Fruit fly (Drosophila melanogaster) whole organism, embryonic: ENCODE data around the gene Sf3b3.

Experiments used
- Ada2b ChIP-seq: fragments of 200-800 bp; sonication (Bioruptor generic); IDR thresholded peaks from 2 replicates; pipeline ENCODE4 v1.3.6; 2022; ENCODE audit warnings: missing biosample characterization, missing genetic modification characterization
- Atf-2 ChIP-seq: fragments of 200-800 bp; sonication (Bioruptor generic); optimal IDR thresholded peaks from 2 replicates; lab custom pipeline; 2016; ENCODE audit warnings: missing biosample characterization, missing genetic modification characterization
- B-H2 ChIP-seq: fragments of 200-800 bp; sonication (Bioruptor generic); optimal IDR thresholded peaks from 2 replicates; lab custom pipeline; 2018; ENCODE audit warnings: missing biosample characterization, mild to moderate bottlenecking, missing genetic modification characterization
- Bdp1 ChIP-seq: fragments of 200-800 bp; sonication (Bioruptor generic); optimal IDR thresholded peaks from 3 replicates; lab custom pipeline; 2016; ENCODE audit warnings: missing biosample characterization, missing genetic modification characterization
- BtbVII ChIP-seq: fragments of 200-800 bp; sonication (Bioruptor generic); optimal IDR thresholded peaks from 3 replicates; lab custom pipeline; 2017; ENCODE audit warnings: missing biosample characterization, mild to moderate bottlenecking, missing genetic modification characterization
- CG10321 ChIP-seq: fragments of 200-800 bp; sonication (Bioruptor generic); IDR thresholded peaks from 2 replicates; pipeline ENCODE4 v1.3.6; 2022; ENCODE audit warnings: missing biosample characterization, missing genetic modification characterization
- CG12155 ChIP-seq: fragments of 200-800 bp; sonication (Bioruptor generic); optimal IDR thresholded peaks from 3 replicates; lab custom pipeline; 2016; ENCODE audit warnings: missing biosample characterization, missing genetic modification characterization
- CG1233 ChIP-seq: fragments of 200-800 bp; sonication (Bioruptor generic); optimal IDR thresholded peaks from 4 replicates; lab custom pipeline; 2018; ENCODE audit warnings: missing biosample characterization, mild to moderate bottlenecking, missing genetic modification characterization
- CG12659 ChIP-seq: fragments of 200-800 bp; sonication (Bioruptor generic); optimal IDR thresholded peaks from 3 replicates; lab custom pipeline; 2017; ENCODE audit warnings: mild to moderate bottlenecking, missing biosample characterization, missing genetic modification reagents, missing genetic modification characterization
- CG14441 ChIP-seq: fragments of 200-800 bp; sonication (Bioruptor generic); IDR thresholded peaks from 2 replicates; pipeline ENCODE4 v1.3.6; 2022; ENCODE audit warnings: missing biosample characterization, missing genetic modification characterization
- CG17328 ChIP-seq: fragments of 200-800 bp; sonication (Bioruptor generic); IDR thresholded peaks from 2 replicates; pipeline ENCODE4 v1.3.6; 2022; ENCODE audit warnings: missing biosample characterization, missing genetic modification characterization
- CG17612 ChIP-seq: fragments of 200-800 bp; sonication (Bioruptor generic); IDR thresholded peaks from 2 replicates; pipeline ENCODE4 v1.3.6; 2022; ENCODE audit warnings: missing biosample characterization, missing genetic modification characterization
- CG18599 ChIP-seq: fragments of 200-800 bp; sonication (Bioruptor generic); optimal IDR thresholded peaks from 3 replicates; lab custom pipeline; 2017; ENCODE audit warnings: missing biosample characterization, missing genetic modification characterization, mild to moderate bottlenecking, moderate library complexity, missing genetic modification reagents
- CG2199 ChIP-seq: fragments of 200-800 bp; sonication (Bioruptor generic); IDR thresholded peaks from 3 replicates; pipeline ENCODE4 v1.3.6; 2022; ENCODE audit warnings: missing biosample characterization, missing genetic modification characterization
- CG31365 ChIP-seq: fragments of 200-800 bp; sonication (Bioruptor generic); optimal IDR thresholded peaks from 2 replicates; lab custom pipeline; 2018; ENCODE audit warnings: missing biosample characterization, mild to moderate bottlenecking, missing genetic modification characterization
- CG4404 ChIP-seq: fragments of 200-800 bp; sonication (Bioruptor generic); IDR thresholded peaks from 2 replicates; pipeline ENCODE4 v1.3.6; 2022; ENCODE audit warnings: missing biosample characterization, missing genetic modification characterization
- CG7357 ChIP-seq: fragments of 200-800 bp; sonication (Bioruptor generic); IDR thresholded peaks from 3 replicates; pipeline ENCODE4 v1.3.6; 2022; ENCODE audit warnings: missing biosample characterization, missing genetic modification characterization
- CG7839 ChIP-seq: fragments of 200-800 bp; sonication (Bioruptor generic); optimal IDR thresholded peaks from 3 replicates; lab custom pipeline; 2018; ENCODE audit warnings: missing biosample characterization, mild to moderate bottlenecking, missing genetic modification characterization, moderate library complexity
- CG8765 ChIP-seq: fragments of 200-800 bp; sonication (Bioruptor generic); IDR thresholded peaks from 2 replicates; pipeline ENCODE4 v1.3.6; 2022; ENCODE audit warnings: missing biosample characterization, missing genetic modification characterization
- CG8924 ChIP-seq: fragments of 200-800 bp; optimal IDR thresholded peaks from 3 replicates; lab custom pipeline; 2019; ENCODE audit warnings: missing biosample characterization, mild to moderate bottlenecking, missing genetic modification characterization, moderate library complexity
- D19A ChIP-seq: fragments of 200-800 bp; optimal IDR thresholded peaks from 3 replicates; lab custom pipeline; 2019; ENCODE audit warnings: missing biosample characterization, mild to moderate bottlenecking, missing genetic modification characterization, moderate library complexity
- Dbx ChIP-seq: fragments of 200-800 bp; sonication (Bioruptor generic); IDR thresholded peaks from 3 replicates; pipeline ENCODE4 v1.3.6; 2022; ENCODE audit warnings: missing biosample characterization, missing genetic modification characterization
- Dll ChIP-seq: fragments of 200-800 bp; sonication (Bioruptor generic); IDR thresholded peaks from 4 replicates; pipeline ENCODE4 v1.3.6; 2022; ENCODE audit warnings: missing biosample characterization, missing genetic modification characterization; ENCODE audit not compliant: partially characterized antibody
- Ets65A ChIP-seq: fragments of 200-800 bp; sonication (Bioruptor generic); peaks from one replicate; lab custom pipeline; 2016; ENCODE audit warnings: missing biosample characterization, missing genetic modification characterization
- Ets97D ChIP-seq: fragments of 200-800 bp; sonication (Bioruptor generic); optimal IDR thresholded peaks from 3 replicates; lab custom pipeline; 2016; ENCODE audit warnings: missing biosample characterization, missing genetic modification characterization
- Gug ChIP-seq: fragments of 200-800 bp; sonication (Bioruptor generic); IDR thresholded peaks from 4 replicates; pipeline ENCODE4 v1.3.6; 2022; ENCODE audit warnings: missing biosample characterization, missing genetic modification characterization
- HHEX ChIP-seq: fragments of 200-800 bp; sonication (Bioruptor generic); optimal IDR thresholded peaks from 3 replicates; lab custom pipeline; 2017; ENCODE audit warnings: missing biosample characterization, mild to moderate bottlenecking, missing genetic modification characterization, missing genetic modification reagents
- Hmx ChIP-seq: fragments of 200-800 bp; sonication (Bioruptor generic); optimal IDR thresholded peaks from 2 replicates; lab custom pipeline; 2016; ENCODE audit warnings: missing biosample characterization, missing genetic modification characterization
- Lhr ChIP-seq: fragments of 200-800 bp; sonication (Bioruptor generic); optimal IDR thresholded peaks from 3 replicates; lab custom pipeline; 2017; ENCODE audit warnings: mild to moderate bottlenecking, missing biosample characterization, missing genetic modification reagents, missing genetic modification characterization
- Nf-YB ChIP-seq: fragments of 200-800 bp; sonication (Bioruptor generic); optimal IDR thresholded peaks from 3 replicates; lab custom pipeline; 2019; ENCODE audit warnings: missing biosample characterization, mild to moderate bottlenecking, missing genetic modification characterization, moderate library complexity
- aop ChIP-seq: fragments of 200-800 bp; sonication (Bioruptor generic); IDR thresholded peaks from 2 replicates; pipeline ENCODE4 v1.3.6; 2022; ENCODE audit warnings: missing biosample characterization, missing genetic modification characterization
- ato ChIP-seq: fragments of 200-800 bp; sonication (Bioruptor generic); IDR thresholded peaks from 2 replicates; pipeline ENCODE4 v1.3.6; 2022; ENCODE audit warnings: missing biosample characterization, missing genetic modification characterization; ENCODE audit not compliant: partially characterized antibody
- chif ChIP-seq, 2 experiments: fragments of 200-800 bp; sonication (Bioruptor generic); optimal IDR thresholded peaks; 3 replicates each; lab custom pipeline; 2016; ENCODE audit warnings: missing biosample characterization in 2 of 2, missing genetic modification characterization in 2 of 2
- disco-r ChIP-seq: fragments of 200-800 bp; sonication (Bioruptor generic); optimal IDR thresholded peaks from 2 replicates; lab custom pipeline; 2016; ENCODE audit warnings: missing biosample characterization, missing genetic modification characterization
- en ChIP-seq: fragments of 200-800 bp; sonication (Bioruptor generic); optimal IDR thresholded peaks from 2 replicates; lab custom pipeline; 2016; ENCODE audit warnings: missing biosample characterization, missing genetic modification characterization
- eyg ChIP-seq: fragments of 200-800 bp; sonication (Bioruptor generic); optimal IDR thresholded peaks from 3 replicates; lab custom pipeline; 2016; ENCODE audit warnings: missing biosample characterization, missing genetic modification characterization
- fd64A ChIP-seq: fragments of 200-800 bp; sonication (Bioruptor generic); optimal IDR thresholded peaks from 3 replicates; lab custom pipeline; 2018; ENCODE audit warnings: missing biosample characterization, mild to moderate bottlenecking, missing genetic modification characterization
- gcm2 ChIP-seq: fragments of 200-800 bp; sonication (Bioruptor generic); optimal IDR thresholded peaks from 2 replicates; lab custom pipeline; 2016; ENCODE audit warnings: missing biosample characterization, missing genetic modification characterization
- gsb ChIP-seq: fragments of 200-800 bp; sonication (Bioruptor generic); IDR thresholded peaks from 2 replicates; pipeline ENCODE4 v1.3.6; 2022; ENCODE audit warnings: missing biosample characterization, missing genetic modification characterization
- ham ChIP-seq: fragments of 200-800 bp; sonication (Bioruptor generic); IDR thresholded peaks from 2 replicates; pipeline ENCODE4 v1.3.6; 2022; ENCODE audit warnings: missing biosample characterization, missing genetic modification characterization
- hb ChIP-seq: fragments of 200-800 bp; sonication (Bioruptor generic); IDR thresholded peaks from 3 replicates; pipeline ENCODE4 v1.3.6; 2022; ENCODE audit warnings: missing biosample characterization, missing genetic modification characterization; ENCODE audit not compliant: partially characterized antibody
- hth ChIP-seq: fragments of >200 bp; optimal IDR thresholded peaks from 2 replicates; lab custom pipeline; 2017; ENCODE audit warnings: inconsistent platforms
- jumu ChIP-seq: fragments of 200-800 bp; sonication (Bioruptor generic); optimal IDR thresholded peaks from 3 replicates; lab custom pipeline; 2016; ENCODE audit warnings: missing biosample characterization, missing genetic modification characterization
- lmd ChIP-seq: fragments of 200-800 bp; sonication (Bioruptor generic); IDR thresholded peaks from 2 replicates; pipeline ENCODE4 v1.3.6; 2022; ENCODE audit warnings: missing biosample characterization, missing genetic modification characterization
- mirr ChIP-seq: fragments of 200-800 bp; sonication (Bioruptor generic); optimal IDR thresholded peaks from 3 replicates; lab custom pipeline; 2018; ENCODE audit warnings: missing biosample characterization, mild to moderate bottlenecking, missing genetic modification characterization
- nmo ChIP-seq: fragments of 200-800 bp; sonication (Bioruptor generic); optimal IDR thresholded peaks from 2 replicates; lab custom pipeline; 2018; ENCODE audit warnings: missing biosample characterization, mild to moderate bottlenecking, missing genetic modification characterization, moderate library complexity
- sim ChIP-seq: fragments of 200-800 bp; sonication (Bioruptor generic); IDR thresholded peaks from 2 replicates; pipeline ENCODE4 v1.3.6; 2022; ENCODE audit warnings: missing biosample characterization, missing genetic modification characterization
- slbo ChIP-seq: fragments of 200-800 bp; sonication (Bioruptor generic); IDR thresholded peaks from 2 replicates; pipeline ENCODE4 v1.3.6; 2022; ENCODE audit warnings: missing biosample characterization, missing genetic modification characterization
- sna ChIP-seq: fragments of 200-800 bp; sonication (Bioruptor generic); IDR thresholded peaks from 2 replicates; pipeline ENCODE4 v1.3.6; 2022; ENCODE audit warnings: missing biosample characterization, missing genetic modification characterization; ENCODE audit not compliant: partially characterized antibody
- zfh1 ChIP-seq: fragments of 200-800 bp; sonication (Bioruptor generic); IDR thresholded peaks from 3 replicates; pipeline ENCODE4 v1.3.6; 2022; ENCODE audit warnings: missing biosample characterization, missing genetic modification characterization

Gene Sf3b3

dm6 chr3L:796926-797802 lies 36.0 kb downstream of the Sf3b3 start (continued):
- no peak for TF ChIP-seq disco-r (GFP tag; lab: Kevin White, UChicago)
- no peak for TF ChIP-seq CG12155
- no peak for TF ChIP-seq CG2199 (GFP tag; lab: Robert Waterston, UW)
- TF ChIP-seq zfh1 (GFP tag; lab: Robert Waterston, UW), result peak; percentile 50; the same call in 2 of the 3 replicates
- peak; percentile 55 for TF ChIP-seq HHEX (GFP tag; lab: Kevin White, UChicago)
- no peak for TF ChIP-seq en (GFP tag; lab: Kevin White, UChicago)
- no peak for TF ChIP-seq Hmx (GFP tag; lab: Kevin White, UChicago)
- TF ChIP-seq Lhr (GFP tag; lab: Kevin White, UChicago), result no peak
- peak; percentile 1 for TF ChIP-seq fd64A (GFP tag; lab: Kevin White, UChicago)
- TF ChIP-seq CG7357 (GFP tag; lab: Robert Waterston, UW), result peak; percentile 58; the same call in 1 of the 3 replicates
- no peak for TF ChIP-seq hb
- peak; percentile 60 for TF ChIP-seq Ets65A (GFP tag; lab: Kevin White, UChicago)
- TF ChIP-seq nmo, result peak; percentile 17
- peak; percentile 90 for TF ChIP-seq CG18599 (GFP tag; lab: Kevin White, UChicago)
- no peak for TF ChIP-seq sna
- no peak for TF ChIP-seq chif (GFP tag; optimal IDR thresholded peaks at IDR 0.05; lab: Kevin White, UChicago)
- no peak for TF ChIP-seq aop (GFP tag; lab: Robert Waterston, UW)
- TF ChIP-seq Bdp1, result no peak
- no peak for TF ChIP-seq Dll
- no peak for TF ChIP-seq jumu (GFP tag; lab: Kevin White, UChicago)
- no peak for TF ChIP-seq CG17612 (GFP tag; lab: Robert Waterston, UW)
- TF ChIP-seq gcm2 (GFP tag; lab: Kevin White, UChicago), result no peak
- TF ChIP-seq ham, result no peak
- peak; percentile 76 for TF ChIP-seq BtbVII (GFP tag; lab: Kevin White, UChicago)
- TF ChIP-seq Dbx (GFP tag; lab: Robert Waterston, UW), result peak; percentile 81
- TF ChIP-seq Ets97D, result no peak
- TF ChIP-seq lmd (GFP tag; lab: Robert Waterston, UW), result peak; percentile 68
- TF ChIP-seq Ada2b (GFP tag; lab: Robert Waterston, UW), result peak; percentile 81
- TF ChIP-seq CG31365 (tag; lab: Kevin White, UChicago), result no peak
- peak; percentile 48 for TF ChIP-seq CG14441 (GFP tag; lab: Robert Waterston, UW)
- peak; percentile 19 for TF ChIP-seq CG1233 (GFP tag; lab: Kevin White, UChicago)
- TF ChIP-seq Atf-2 (GFP tag; lab: Kevin White, UChicago), result no peak
- TF ChIP-seq CG4404, result 0 out of 2 replicates have a peak, but pooled peaks have one; percentile 13
- no peak for TF ChIP-seq CG10321 (GFP tag; lab: Robert Waterston, UW)
- TF ChIP-seq hth (lab: Kevin White, UChicago), result no peak
- TF ChIP-seq gsb, result no peak
- no peak for TF ChIP-seq Nf-YB (GFP tag; lab: Kevin White, UChicago)
- TF ChIP-seq CG8924 (tag; lab: Kevin White, UChicago), result peak; percentile 51
- TF ChIP-seq Gug (GFP tag; lab: Robert Waterston, UW), result peak; percentile 45; the same call in 2 of the 4 replicates
- TF ChIP-seq CG7839 (tag; lab: Kevin White, UChicago), result peak; percentile 76
- TF ChIP-seq eyg (GFP tag; lab: Kevin White, UChicago), result no peak
- no peak for TF ChIP-seq B-H2 (GFP tag; lab: Kevin White, UChicago)
- peak; percentile 40; the same call in 1 of the 2 replicates for TF ChIP-seq CG17328 (GFP tag; lab: Robert Waterston, UW)
- TF ChIP-seq ato (GFP tag; lab: Robert Waterston, UW), result no peak
- no peak for TF ChIP-seq sim (GFP tag; lab: Robert Waterston, UW)
- TF ChIP-seq D19A (tag; lab: Kevin White, UChicago), result peak; percentile 68
- TF ChIP-seq CG8765, result no peak
- TF ChIP-seq mirr, result no peak
- peak; percentile 10 for TF ChIP-seq CG12659 (GFP tag; lab: Kevin White, UChicago)
- peak; percentile 52 for TF ChIP-seq slbo (GFP tag; lab: Robert Waterston, UW)
